Fruit fly (Drosophila melanogaster): ENCODE measurements around the gene r-l.

dm6 chr3R:21102477-21102876 lies 29.4 kb upstream of the r-l start:
- TF ChIP-seq psq (optimal IDR thresholded peaks at IDR 0.05): no peak
- no peak for TF ChIP-seq usp (GFP tag; optimal IDR thresholded peaks at IDR 0.05)
- no peak for TF ChIP-seq EcR (GFP tag; optimal IDR thresholded peaks at IDR 0.05)
